Fruit fly (Drosophila melanogaster) whole organism, adult: ENCODE results near the gene rtv.

Source experiments
- CG11617 ChIP-seq: fragments of 200-800 bp; sonication (Bioruptor generic); optimal IDR thresholded peaks from 2 replicates; lab custom pipeline; 2017; ENCODE audit warnings: mild to moderate bottlenecking, missing biosample characterization, missing genetic modification reagents, missing genetic modification characterization
- CG12768 ChIP-seq: fragments of 200-800 bp; sonication (Bioruptor generic); optimal IDR thresholded peaks from 2 replicates; lab custom pipeline; 2017; ENCODE audit warnings: missing biosample characterization, missing genetic modification characterization, mild to moderate bottlenecking, moderate library complexity, missing genetic modification reagents
- CG14711 ChIP-seq: fragments of 200-800 bp; sonication (Bioruptor generic); optimal IDR thresholded peaks from 2 replicates; lab custom pipeline; 2018; ENCODE audit warnings: missing biosample characterization, mild to moderate bottlenecking, missing genetic modification characterization, moderate library complexity
- CG1620 ChIP-seq: fragments of 200-800 bp; sonication (Bioruptor generic); optimal IDR thresholded peaks from 2 replicates; lab custom pipeline; 2016; ENCODE audit warnings: missing biosample characterization, missing genetic modification characterization
- CG33017 ChIP-seq: fragments of 200-800 bp; sonication (Bioruptor generic); optimal IDR thresholded peaks from 2 replicates; lab custom pipeline; 2018; ENCODE audit warnings: missing biosample characterization, mild to moderate bottlenecking, missing genetic modification characterization, moderate library complexity
- CG5204 ChIP-seq: fragments of 200-800 bp; sonication (Bioruptor generic); optimal IDR thresholded peaks from 2 replicates; lab custom pipeline; 2016; ENCODE audit warnings: missing biosample characterization, missing genetic modification characterization
- CG7045 ChIP-seq: fragments of 200-800 bp; sonication (Bioruptor generic); optimal IDR thresholded peaks from 2 replicates; lab custom pipeline; 2017; ENCODE audit warnings: missing biosample characterization, mild to moderate bottlenecking, missing genetic modification characterization
- CG7101 ChIP-seq: fragments of 200-800 bp; sonication (Bioruptor generic); optimal IDR thresholded peaks from 2 replicates; lab custom pipeline; 2018; ENCODE audit warnings: missing biosample characterization, mild to moderate bottlenecking, missing genetic modification characterization, moderate library complexity
- Clk ChIP-seq: fragments of 200-800 bp; sonication (Bioruptor generic); optimal IDR thresholded peaks from 2 replicates; lab custom pipeline; 2017; ENCODE audit warnings: missing biosample characterization, missing genetic modification characterization
- Crg-1 ChIP-seq: fragments of 200-800 bp; sonication (Bioruptor generic); optimal IDR thresholded peaks from 2 replicates; lab custom pipeline; 2016; ENCODE audit warnings: missing biosample characterization, missing genetic modification characterization
- Hr96 ChIP-seq: fragments of 200-800 bp; sonication (Bioruptor generic); optimal IDR thresholded peaks from 2 replicates; lab custom pipeline; 2016; ENCODE audit warnings: missing biosample characterization, missing genetic modification characterization
- Mnt ChIP-seq: fragments of 200-800 bp; sonication (Bioruptor generic); optimal IDR thresholded peaks from 2 replicates; lab custom pipeline; 2016; ENCODE audit warnings: missing biosample characterization, mild to moderate bottlenecking, missing genetic modification characterization
- bab1 ChIP-seq: fragments of 200-800 bp; sonication (Bioruptor generic); optimal IDR thresholded peaks from 3 replicates; lab custom pipeline; 2019; ENCODE audit warnings: missing biosample characterization, mild to moderate bottlenecking, missing genetic modification characterization, moderate library complexity
- cic ChIP-seq: fragments of 200-800 bp; sonication (Bioruptor generic); optimal IDR thresholded peaks from 2 replicates; lab custom pipeline; 2017; ENCODE audit warnings: missing biosample characterization, mild to moderate bottlenecking, missing genetic modification characterization, moderate library complexity
- cnc ChIP-seq, 2 experiments: fragments of >200 bp; optimal IDR thresholded peaks; 2 replicates each; lab custom pipeline; 2017
- kay ChIP-seq: fragments of 200-800 bp; sonication (Bioruptor generic); peaks from one replicate; lab custom pipeline; 2016; ENCODE audit warnings: missing biosample characterization, missing genetic modification characterization, borderline replicate concordance
- ovo ChIP-seq: fragments of 200-800 bp; sonication (Bioruptor generic); optimal IDR thresholded peaks from 2 replicates; lab custom pipeline; 2016; ENCODE audit warnings: missing biosample characterization, missing genetic modification characterization
- pad ChIP-seq: fragments of 200-800 bp; sonication (Bioruptor generic); optimal IDR thresholded peaks from 3 replicates; lab custom pipeline; 2017; ENCODE audit warnings: missing biosample characterization, missing genetic modification characterization, mild to moderate bottlenecking, moderate library complexity, missing genetic modification reagents
- tj ChIP-seq: fragments of 200-800 bp; sonication (Bioruptor generic); optimal IDR thresholded peaks from 3 replicates; lab custom pipeline; 2017; ENCODE audit warnings: missing biosample characterization, mild to moderate bottlenecking, missing genetic modification characterization, moderate library complexity
- toe ChIP-seq: fragments of 200-800 bp; sonication (Bioruptor generic); optimal IDR thresholded peaks from 2 replicates; lab custom pipeline; 2016; ENCODE audit warnings: missing biosample characterization, missing genetic modification characterization

The rtv gene

DNA sequence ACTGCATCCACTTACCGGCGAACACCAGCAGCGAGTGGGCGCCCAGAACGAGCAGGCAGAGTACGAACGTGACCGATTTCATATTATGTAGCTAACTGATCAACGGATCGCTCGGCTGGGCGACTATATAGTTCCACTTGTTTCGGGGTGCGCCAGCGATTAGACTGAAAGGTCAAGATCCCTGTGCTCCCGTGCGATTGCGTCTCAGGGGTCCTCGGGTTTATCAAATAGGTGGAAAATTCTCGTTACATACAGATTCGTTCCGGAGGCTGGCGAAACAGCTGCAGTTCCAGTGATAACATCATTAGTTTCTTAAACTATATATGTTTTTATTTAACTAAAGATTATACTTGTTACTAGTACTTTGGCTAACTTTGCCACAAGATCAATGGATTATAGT lies 13.6 kb downstream of the rtv start, which contains the start of gene ssp7:
TSS of gene ssp7 (minus strand) at position 101 of the 400 bp plus-strand sequence.
- TF ChIP-seq CG7101 (tag; lab: Kevin White, UChicago) (no peak), pad (GFP tag; lab: Kevin White, UChicago) (no peak), bab1 (GFP tag; lab: Kevin White, UChicago) (no peak), kay (GFP tag; lab: Kevin White, UChicago) (no peak), cic (no peak), Hr96 (GFP tag; lab: Kevin White, UChicago) (no peak), cnc (optimal IDR thresholded peaks at IDR 0.05; lab: Kevin White, UChicago) (no peak), CG5204 (GFP tag; lab: Kevin White, UChicago) (no peak), CG12768 (GFP tag; lab: Kevin White, UChicago) (no peak), CG1620 (GFP tag; lab: Kevin White, UChicago) (no peak), CG33017 (no peak), CG7045 (GFP tag; lab: Kevin White, UChicago) (no peak), Clk (no peak), ovo (GFP tag; lab: Kevin White, UChicago) (no peak), Mnt (GFP tag; lab: Kevin White, UChicago) (no peak), toe (GFP tag; lab: Kevin White, UChicago) (no peak), tj (no peak), CG11617 (no peak), Crg-1 (GFP tag; lab: Kevin White, UChicago) (no peak)

DNA sequence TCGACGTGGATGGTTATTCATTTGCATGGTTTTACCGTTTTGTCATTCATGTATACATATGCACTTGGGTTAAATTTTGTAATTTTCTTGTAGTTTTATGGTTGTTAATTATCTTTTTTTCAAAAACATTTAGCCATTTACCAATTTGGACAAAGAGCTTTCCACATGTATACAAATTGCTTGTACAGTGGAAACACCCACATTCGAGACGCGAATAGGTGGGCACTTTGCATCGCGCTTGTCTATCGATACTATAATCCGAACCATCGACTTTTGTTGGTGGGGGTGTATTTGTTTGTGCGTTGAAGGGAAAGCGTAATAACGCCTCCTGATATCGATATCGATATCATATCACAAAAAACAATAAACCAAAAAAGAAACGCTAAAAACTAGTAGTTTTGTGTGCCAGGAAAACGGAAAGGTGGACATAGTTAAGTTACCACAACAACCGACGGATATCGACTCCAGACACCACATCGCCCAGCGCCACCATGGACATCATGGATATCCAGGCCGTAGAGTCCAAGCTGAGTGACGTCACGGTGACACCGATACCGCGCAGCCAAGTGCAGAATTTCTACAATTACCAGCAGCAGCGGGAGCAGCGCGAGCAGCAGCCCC lies 16.1 kb downstream of the rtv start, which contains the start of gene CDK2AP1:
TSS of gene CDK2AP1 (plus strand) at position 294 of the 621 bp plus-strand sequence.
- no peak for TF ChIP-seq CG7045 (GFP tag; lab: Kevin White, UChicago)
- peak; percentile 32 for TF ChIP-seq toe (GFP tag; lab: Kevin White, UChicago)
- no peak for TF ChIP-seq CG7101 (tag; lab: Kevin White, UChicago)
- TF ChIP-seq Mnt (GFP tag; lab: Kevin White, UChicago) = peak; percentile 51
- peak; percentile 49 for TF ChIP-seq bab1 (GFP tag; lab: Kevin White, UChicago)

DNA sequence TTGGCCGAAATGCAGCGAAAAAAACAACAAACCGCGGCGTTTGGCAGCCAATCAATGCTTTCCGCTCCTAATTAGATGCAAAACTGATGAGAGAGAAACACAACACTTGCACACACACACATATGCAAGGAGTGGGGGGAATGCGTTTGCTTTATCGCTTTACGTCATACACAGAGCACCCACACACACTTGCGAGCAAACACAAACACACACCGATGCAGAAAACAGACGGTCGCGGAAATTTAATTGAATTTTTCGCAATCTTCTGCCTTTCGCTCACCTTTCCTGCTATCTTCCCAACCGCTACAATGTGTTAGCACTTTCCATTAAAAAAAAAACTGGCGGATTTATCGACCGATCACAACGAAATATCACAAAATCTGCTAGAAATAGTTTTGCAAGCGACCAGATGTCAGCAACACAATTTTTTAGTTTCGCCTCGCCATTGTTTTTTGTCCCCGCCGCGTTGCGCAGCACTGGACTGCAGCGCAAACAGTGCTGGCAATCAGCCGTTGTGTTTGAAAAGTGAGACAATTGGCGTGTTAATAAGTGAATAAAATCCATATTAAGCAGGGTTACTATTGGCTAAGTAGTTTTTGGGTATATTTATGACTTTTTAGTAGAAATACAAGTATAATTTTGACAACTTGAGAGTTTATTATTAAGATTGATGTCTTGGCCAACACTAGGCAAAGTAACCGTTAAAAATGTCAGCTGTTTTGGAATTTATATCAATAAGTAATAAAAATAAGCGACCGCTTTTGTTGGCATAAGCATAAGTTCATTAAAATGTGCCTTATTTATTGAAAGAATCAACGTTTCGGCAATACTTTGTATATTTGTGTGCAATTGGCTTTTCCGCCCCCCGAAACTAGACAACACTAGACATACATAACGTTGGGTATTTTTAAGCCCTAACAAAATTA lies 16.9 kb downstream of the rtv start, which contains the start of gene Klp10A:
TSS of gene Klp10A (minus strand) at position 532 of the 926 bp plus-strand sequence.
- TF ChIP-seq Mnt (GFP tag; lab: Kevin White, UChicago) (peak; percentile 50), Crg-1 (GFP tag; lab: Kevin White, UChicago) (peak; percentile 76), tj (peak; percentile 39), ovo (GFP tag; lab: Kevin White, UChicago) (peak; percentile 31), CG7045 (GFP tag; lab: Kevin White, UChicago) (peak; percentile 20), CG7101 (tag; lab: Kevin White, UChicago) (peak; percentile 72), pad (GFP tag; lab: Kevin White, UChicago) (peak; percentile 79), CG33017 (no peak), CG12768 (GFP tag; lab: Kevin White, UChicago) (peak; percentile 35), cnc (optimal IDR thresholded peaks at IDR 0.05; lab: Kevin White, UChicago) (no peak), CG11617 (peak; percentile 35), bab1 (GFP tag; lab: Kevin White, UChicago) (no peak), CG14711 (tag; lab: Kevin White, UChicago) (peak; percentile 45), CG1620 (GFP tag; lab: Kevin White, UChicago) (peak; percentile 85)

DNA sequence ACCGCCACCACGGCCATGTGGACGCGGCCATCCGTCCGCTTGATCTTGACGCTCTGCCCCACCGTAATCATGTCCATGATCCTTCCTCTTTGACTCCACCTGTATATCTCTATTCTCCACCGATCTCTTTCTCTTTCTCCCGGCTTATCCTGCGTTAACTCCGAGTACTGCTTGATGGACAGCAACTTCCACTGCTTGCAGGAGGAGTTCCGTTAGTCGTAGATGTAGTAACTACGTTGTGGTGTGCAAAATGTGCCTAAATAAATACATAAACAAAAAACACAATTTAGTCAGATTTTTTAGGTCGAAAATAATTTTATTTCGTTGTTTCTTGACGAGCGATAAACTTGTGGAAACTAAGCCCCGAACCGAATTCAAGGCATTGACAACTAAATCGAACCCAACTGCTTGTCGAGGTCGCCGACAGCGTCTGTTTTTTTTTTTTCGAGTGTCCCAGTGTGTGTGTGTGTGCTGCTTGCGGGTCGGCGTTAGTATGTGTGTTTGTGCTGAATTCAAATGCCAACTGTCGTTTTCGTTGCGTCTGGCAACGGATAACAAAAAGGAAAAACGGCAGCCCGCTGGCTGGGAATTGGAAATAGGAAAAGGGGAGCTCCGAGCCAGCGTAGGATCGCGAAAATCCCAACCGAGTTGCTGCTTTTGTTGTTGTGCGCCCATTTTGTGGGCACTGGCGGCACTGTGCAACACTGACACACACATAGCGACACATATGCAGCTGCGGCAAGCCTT lies 17.8 kb downstream of the rtv start:
- no peak for TF ChIP-seq Hr96 (GFP tag; lab: Kevin White, UChicago)
- TF ChIP-seq Clk = no peak
- TF ChIP-seq ovo (GFP tag; lab: Kevin White, UChicago) = peak; percentile 33
- TF ChIP-seq CG1620 (GFP tag; lab: Kevin White, UChicago) = peak; percentile 23

DNA sequence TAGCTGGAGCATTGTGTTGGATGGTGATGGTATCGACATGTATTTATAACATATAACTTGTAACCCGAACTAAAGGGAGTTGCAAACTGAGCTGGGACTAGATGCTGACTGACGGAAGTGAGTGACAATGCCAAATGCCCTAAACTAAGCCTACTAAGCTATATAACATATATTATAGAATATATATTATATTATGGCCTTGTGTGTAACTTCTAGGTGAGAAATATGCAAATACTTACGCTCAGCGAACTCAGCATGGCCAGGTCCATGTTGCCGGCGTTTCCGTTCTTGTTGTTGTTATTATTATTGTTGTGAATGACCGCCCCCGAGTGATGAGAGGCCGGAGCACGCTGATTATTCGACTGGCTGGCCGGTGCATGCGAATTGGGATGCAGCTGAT lies 21.5 kb downstream of the rtv start, which contains the start of gene CG44385:
TSS of gene CG44385 (minus strand) at position 101 of the 400 bp plus-strand sequence.
- TF ChIP-seq CG5204 (GFP tag; lab: Kevin White, UChicago) (no peak), CG7045 (GFP tag; lab: Kevin White, UChicago) (no peak), CG7101 (tag; lab: Kevin White, UChicago) (no peak), toe (GFP tag; lab: Kevin White, UChicago) (no peak), cnc (optimal IDR thresholded peaks at IDR 0.05; lab: Kevin White, UChicago) (no peak), kay (GFP tag; lab: Kevin White, UChicago) (no peak), Hr96 (GFP tag; lab: Kevin White, UChicago) (no peak), CG14711 (tag; lab: Kevin White, UChicago) (no peak), cic (no peak), ovo (GFP tag; lab: Kevin White, UChicago) (no peak), Crg-1 (GFP tag; lab: Kevin White, UChicago) (no peak), Mnt (GFP tag; lab: Kevin White, UChicago) (no peak), CG1620 (GFP tag; lab: Kevin White, UChicago) (no peak), Clk (no peak), CG11617 (no peak), pad (GFP tag; lab: Kevin White, UChicago) (no peak), bab1 (GFP tag; lab: Kevin White, UChicago) (no peak), tj (no peak)
